Worm (Caenorhabditis elegans) whole organism, L4 larva: ENCODE results near the gene ndab-1.

Source experiments
- F10B5.3 ChIP-seq: sonication (generic microtip); optimal IDR thresholded peaks from 2 replicates; lab custom pipeline; 2016; ENCODE audit warnings: mild to moderate bottlenecking, missing genetic modification characterization, missing compliant biosample characterization
- F49E8.2 ChIP-seq: sonication (generic microtip); optimal IDR thresholded peaks from 2 replicates; lab custom pipeline; 2016; ENCODE audit warnings: missing compliant biosample characterization, mild to moderate bottlenecking, missing genetic modification characterization, borderline replicate concordance
- aha-1 ChIP-seq: fragments of 150-350 bp; peaks from one replicate; lab custom pipeline; 2014; ENCODE audit warnings: missing biosample characterization, missing genetic modification characterization
- aly-2 ChIP-seq: sonication (generic microtip); optimal IDR thresholded peaks from 2 replicates; lab custom pipeline; 2018; ENCODE audit warnings: missing biosample characterization, missing genetic modification characterization
- ama-1 ChIP-seq: fragments of 150-350 bp; optimal IDR thresholded peaks from 2 replicates; lab custom pipeline; 2014; ENCODE audit warnings: inconsistent platforms, mixed read lengths
- arid-1 ChIP-seq: fragments of 200-800 bp; sonication (Bioruptor generic); conservative IDR thresholded peaks from 2 replicates; pipeline ENCODE4 v1.3.6; 2022; ENCODE audit warnings: missing genetic modification reagents, missing genetic modification characterization, missing compliant biosample characterization
- dmd-6 ChIP-seq: fragments of 200-800 bp; sonication (Bioruptor generic); IDR thresholded peaks from 2 replicates; pipeline ENCODE4 v1.3.6; 2022; ENCODE audit warnings: missing genetic modification reagents, missing genetic modification characterization, missing compliant biosample characterization
- dmd-9 ChIP-seq: fragments of 200-800 bp; sonication (Bioruptor generic); IDR thresholded peaks from 2 replicates; pipeline ENCODE4 v1.3.6; 2022; ENCODE audit warnings: missing genetic modification reagents, missing genetic modification characterization, missing compliant biosample characterization
- duxl-1 ChIP-seq: sonication (generic microtip); optimal IDR thresholded peaks from 2 replicates; lab custom pipeline; 2016; ENCODE audit warnings: mild to moderate bottlenecking, missing genetic modification characterization, moderate library complexity, missing compliant biosample characterization; ENCODE audit not compliant: poor library complexity
- fkh-10 ChIP-seq: fragments of 150-350 bp; optimal IDR thresholded peaks from 2 replicates; lab custom pipeline; 2014; ENCODE audit warnings: missing biosample characterization, missing genetic modification reagents, missing genetic modification characterization
- fos-1 ChIP-seq: fragments of 150-350 bp; optimal IDR thresholded peaks from 2 replicates; lab custom pipeline; 2014; ENCODE audit warnings: missing biosample characterization, missing genetic modification characterization
- hlh-11 ChIP-seq: fragments of 200-800 bp; sonication (Bioruptor generic); optimal IDR thresholded peaks from 2 replicates; lab custom pipeline; 2018; ENCODE audit warnings: mild to moderate bottlenecking, missing genetic modification characterization, missing compliant biosample characterization
- hlh-30 ChIP-seq: sonication (generic microtip); optimal IDR thresholded peaks from 2 replicates; lab custom pipeline; 2017; ENCODE audit warnings: antibody characterized with exemption, mild to moderate bottlenecking, missing genetic modification characterization, missing compliant biosample characterization; ENCODE audit not compliant: insufficient read depth
- hmg-1.1 ChIP-seq: fragments of 200-800 bp; sonication (Bioruptor generic); IDR thresholded peaks from 2 replicates; pipeline ENCODE4 v1.3.6; 2022; ENCODE audit warnings: missing genetic modification reagents, missing genetic modification characterization, missing compliant biosample characterization
- lin-38 ChIP-seq: fragments of 200-800 bp; sonication (Bioruptor generic); IDR thresholded peaks from 2 replicates; pipeline ENCODE4 v1.3.6; 2022; ENCODE audit warnings: missing genetic modification reagents, missing genetic modification characterization, missing compliant biosample characterization
- lin-39 ChIP-seq: fragments of 150-350 bp; optimal IDR thresholded peaks from 2 replicates; lab custom pipeline; 2014; ENCODE audit warnings: missing biosample characterization, missing genetic modification reagents, missing genetic modification characterization
- lsy-2 ChIP-seq, 2 experiments: fragments of 150-350 bp in 1 of 2; sonication (generic microtip) in 1 of 2; optimal IDR thresholded peaks; 2 replicates each; lab custom pipeline; 2014 to 2017; ENCODE audit warnings: missing biosample characterization in 2 of 2, missing genetic modification characterization in 2 of 2
- madf-5 ChIP-seq, 2 experiments: fragments of 200-800 bp; sonication (Bioruptor generic); IDR thresholded peaks; 2 replicates each; pipeline ENCODE4 v1.3.6; 2022; ENCODE audit warnings: missing compliant biosample characterization in 2 of 2, missing genetic modification characterization in 2 of 2
- mep-1 ChIP-seq: fragments of 150-350 bp; sonication (generic microtip); optimal IDR thresholded peaks from 3 replicates; lab custom pipeline; 2014; ENCODE audit warnings: missing biosample characterization, missing genetic modification characterization
- mxl-2 ChIP-seq: fragments of 200-800 bp; sonication (Bioruptor generic); conservative IDR thresholded peaks from 2 replicates; pipeline ENCODE4 v1.3.6; 2022; ENCODE audit warnings: missing genetic modification reagents, missing genetic modification characterization, missing compliant biosample characterization
- nhr-102 ChIP-seq: sonication (generic microtip); optimal IDR thresholded peaks from 2 replicates; lab custom pipeline; 2016; ENCODE audit warnings: mild to moderate bottlenecking, missing genetic modification characterization, moderate library complexity, missing compliant biosample characterization
- nhr-6 ChIP-seq: fragments of 150-350 bp; optimal IDR thresholded peaks from 2 replicates; lab custom pipeline; 2014; ENCODE audit warnings: missing biosample characterization, missing genetic modification characterization
- nhr-77 ChIP-seq: fragments of 150-350 bp; optimal IDR thresholded peaks from 2 replicates; lab custom pipeline; 2014; ENCODE audit warnings: missing biosample characterization, missing genetic modification characterization
- pqm-1 ChIP-seq: sonication (generic microtip); optimal IDR thresholded peaks from 2 replicates; lab custom pipeline; 2017; ENCODE audit warnings: missing biosample characterization, missing genetic modification characterization
- rbr-2 ChIP-seq: sonication (generic microtip); optimal IDR thresholded peaks from 2 replicates; lab custom pipeline; 2016; ENCODE audit warnings: missing genotype, missing genetic modification characterization, missing compliant biosample characterization
- snpc-1.2 ChIP-seq: fragments of 200-800 bp; sonication (Bioruptor generic); IDR thresholded peaks from 2 replicates; pipeline ENCODE4 v1.3.6; 2022; ENCODE audit warnings: missing genetic modification reagents, missing genetic modification characterization, missing compliant biosample characterization
- spr-1 ChIP-seq: sonication (generic microtip); optimal IDR thresholded peaks from 2 replicates; lab custom pipeline; 2016; ENCODE audit warnings: mild to moderate bottlenecking, missing genetic modification characterization, missing compliant biosample characterization
- spr-3 ChIP-seq: fragments of 200-800 bp; sonication (Bioruptor generic); optimal IDR thresholded peaks from 2 replicates; lab custom pipeline; 2018; ENCODE audit warnings: mild to moderate bottlenecking, missing genetic modification characterization, missing compliant biosample characterization
- unc-130 ChIP-seq: sonication (generic microtip); optimal IDR thresholded peaks from 2 replicates; lab custom pipeline; 2016; ENCODE audit warnings: missing genetic modification reagents, missing genetic modification characterization, missing compliant biosample characterization
- zfp-3 ChIP-seq: fragments of 200-800 bp; sonication (Bioruptor generic); conservative IDR thresholded peaks from 2 replicates; pipeline ENCODE4 v1.3.6; 2022; ENCODE audit warnings: missing genetic modification reagents, missing genetic modification characterization, missing compliant biosample characterization

Gene ndab-1

ce11 chrIII:11870009-11870408, 45.5 kb downstream of the ndab-1 start (continued):
- TF ChIP-seq arid-1 (GFP tag; lab: Robert Waterston, UW) (peak; percentile 60; the same call in 1 of the 2 replicates), F10B5.3 (no peak), mxl-2 (no peak), rbr-2 (tag; lab: Kevin White, UChicago) (peak; percentile 83), pqm-1 (peak; percentile 27), dmd-9 (GFP tag; lab: Robert Waterston, UW) (0 out of 2 replicates have a peak, but pooled peaks have one; percentile 38), hmg-1.1 (GFP tag; lab: Robert Waterston, UW) (peak; percentile 86), spr-3 (GFP tag; lab: Kevin White, UChicago) (peak; percentile 43), lin-39 (tag; lab: Kevin White, UChicago) (no peak), ama-1 (no peak), dmd-6 (GFP tag; lab: Robert Waterston, UW) (peak; percentile 84), fos-1 (tag; lab: Kevin White, UChicago) (no peak), hlh-11 (tag; lab: Kevin White, UChicago) (peak; percentile 87), lsy-2 (tag; optimal IDR thresholded peaks at IDR 0.05; lab: Kevin White, UChicago) (peak; percentile 72 to 91), nhr-102 (tag; lab: Kevin White, UChicago) (peak; percentile 34), unc-130 (GFP tag; lab: Kevin White, UChicago) (no peak), zfp-3 (GFP tag; lab: Robert Waterston, UW) (no peak), nhr-77 (tag; lab: Kevin White, UChicago) (peak; percentile 74), duxl-1 (tag; lab: Kevin White, UChicago) (peak; percentile 63), fkh-10 (GFP tag; lab: Kevin White, UChicago) (peak; percentile 58), madf-5 (GFP tag; IDR thresholded peaks at IDR 0.05; lab: Robert Waterston, UW) (no peak), aha-1 (tag; lab: Kevin White, UChicago) (no peak), spr-1 (tag; lab: Kevin White, UChicago) (peak; percentile 50), mep-1 (tag; lab: Kevin White, UChicago) (peak; percentile 92), aly-2 (tag; lab: Kevin White, UChicago) (no peak)

- TF ChIP-seq F49E8.2, result peak; percentile 92
- TF ChIP-seq unc-130 (GFP tag; lab: Kevin White, UChicago), result peak; percentile 61
- TF ChIP-seq lin-38 (GFP tag; lab: Robert Waterston, UW), result 0 out of 2 replicates have a peak, but pooled peaks have one; percentile 25
- TF ChIP-seq nhr-6 (tag; lab: Kevin White, UChicago), result no peak
These were observed 46.1 kb downstream of the ndab-1 start, which contains the start of gene taf-12 for ce11 chrIII:11869231-11869912. TSS of gene taf-12 (minus strand) at chrIII:11869281.

- TF ChIP-seq snpc-1.2 (GFP tag; lab: Robert Waterston, UW) (no peak), hlh-30 (no peak)
These were observed 49.4 kb downstream of the ndab-1 start for ce11 chrIII:11866127-11866526.
